Fruit fly (Drosophila melanogaster) whole organism, embryonic: ENCODE results near the gene CG6739.
A peak's percentile ranks its signal among the peaks of the same experiment; 100 is the strongest.

ENCODE experiments used
- Aef1 ChIP-seq: fragments of 200-800 bp; sonication (Bioruptor generic); IDR thresholded peaks from 3 replicates; pipeline ENCODE4 v1.3.6; 2022; ENCODE audit warnings: missing biosample characterization, missing genetic modification characterization
- Asciz ChIP-seq: fragments of 200-800 bp; sonication (Bioruptor generic); optimal IDR thresholded peaks from 2 replicates; lab custom pipeline; 2017; ENCODE audit warnings: missing biosample characterization, mild to moderate bottlenecking, missing genetic modification characterization, missing genetic modification reagents
- Awh ChIP-seq: fragments of 200-800 bp; sonication (Bioruptor generic); IDR thresholded peaks from 2 replicates; pipeline ENCODE4, ENCODE4 v1.3.6; 2022; ENCODE audit warnings: missing biosample characterization, missing genetic modification characterization
- CG10267 ChIP-seq: fragments of 200-800 bp; sonication (Bioruptor generic); optimal IDR thresholded peaks from 2 replicates; lab custom pipeline; 2018; ENCODE audit warnings: missing biosample characterization, mild to moderate bottlenecking, missing genetic modification characterization, moderate library complexity
- CG10274 ChIP-seq: fragments of 200-800 bp; sonication (Bioruptor generic); optimal IDR thresholded peaks from 3 replicates; lab custom pipeline; 2017; ENCODE audit warnings: missing biosample characterization, mild to moderate bottlenecking, missing genetic modification characterization
- CG11456 ChIP-seq: fragments of 200-800 bp; sonication (Bioruptor generic); IDR thresholded peaks from 3 replicates; pipeline ENCODE4 v1.3.6; 2022; ENCODE audit warnings: missing biosample characterization, missing genetic modification characterization
- CG11696 ChIP-seq: fragments of 200-800 bp; sonication (Bioruptor generic); IDR thresholded peaks from 2 replicates; pipeline ENCODE4 v1.3.6; 2022; ENCODE audit warnings: missing biosample characterization, missing genetic modification characterization
- CG1233 ChIP-seq: fragments of 200-800 bp; sonication (Bioruptor generic); optimal IDR thresholded peaks from 4 replicates; lab custom pipeline; 2018; ENCODE audit warnings: missing biosample characterization, mild to moderate bottlenecking, missing genetic modification characterization
- CG13624 ChIP-seq: fragments of 200-800 bp; sonication (Bioruptor generic); optimal IDR thresholded peaks from 2 replicates; lab custom pipeline; 2016; ENCODE audit warnings: missing biosample characterization, missing genetic modification characterization
- CG15073 ChIP-seq: fragments of 200-800 bp; sonication (Bioruptor generic); optimal IDR thresholded peaks from 2 replicates; lab custom pipeline; 2016; ENCODE audit warnings: missing biosample characterization, missing genetic modification characterization
- CG1603 ChIP-seq: fragments of 200-800 bp; sonication (Bioruptor generic); optimal IDR thresholded peaks from 2 replicates; lab custom pipeline; 2019; ENCODE audit warnings: missing biosample characterization, mild to moderate bottlenecking, missing genetic modification characterization, moderate library complexity
- CG16779 ChIP-seq: fragments of 200-800 bp; sonication (Bioruptor generic); IDR thresholded peaks from 2 replicates; pipeline ENCODE4 v1.3.6; 2022; ENCODE audit warnings: missing biosample characterization, missing genetic modification characterization
- CG17361 ChIP-seq: fragments of 200-800 bp; sonication (Bioruptor generic); IDR thresholded peaks from 3 replicates; pipeline ENCODE4 v1.3.6; 2022; ENCODE audit warnings: missing biosample characterization, missing genetic modification characterization
- CG18764 ChIP-seq: fragments of 200-800 bp; sonication (Bioruptor generic); optimal IDR thresholded peaks from 3 replicates; lab custom pipeline; 2016; ENCODE audit warnings: missing biosample characterization, missing genetic modification characterization
- CG2120 ChIP-seq: fragments of 200-800 bp; sonication (Bioruptor generic); optimal IDR thresholded peaks from 3 replicates; lab custom pipeline; 2016; ENCODE audit warnings: missing biosample characterization, missing genetic modification characterization
- CG2199 ChIP-seq: fragments of 200-800 bp; sonication (Bioruptor generic); IDR thresholded peaks from 3 replicates; pipeline ENCODE4 v1.3.6; 2022; ENCODE audit warnings: missing biosample characterization, missing genetic modification characterization
- CG31441 ChIP-seq: fragments of 200-800 bp; sonication (Bioruptor generic); IDR thresholded peaks from 2 replicates; pipeline ENCODE4 v1.3.6; 2022; ENCODE audit warnings: missing biosample characterization, missing genetic modification characterization
- CG32772 ChIP-seq: fragments of 200-800 bp; sonication (Bioruptor generic); IDR thresholded peaks from 2 replicates; pipeline ENCODE4 v1.3.6; 2022; ENCODE audit warnings: missing biosample characterization, missing genetic modification characterization
- CG3838 ChIP-seq: fragments of 200-800 bp; sonication (Bioruptor generic); optimal IDR thresholded peaks from 3 replicates; lab custom pipeline; 2016; ENCODE audit warnings: missing biosample characterization, missing genetic modification characterization
- CG4424 ChIP-seq: fragments of 200-800 bp; sonication (Bioruptor generic); optimal IDR thresholded peaks from 3 replicates; lab custom pipeline; 2016; ENCODE audit warnings: missing biosample characterization, missing genetic modification characterization
- CG8478 ChIP-seq: fragments of >200 bp; optimal IDR thresholded peaks from 2 replicates; lab custom pipeline; 2018
- CG9609 ChIP-seq: fragments of 200-800 bp; sonication (Bioruptor generic); optimal IDR thresholded peaks from 3 replicates; lab custom pipeline; 2016; ENCODE audit warnings: missing biosample characterization, missing genetic modification characterization
- CG9876 ChIP-seq: fragments of 200-800 bp; sonication (Bioruptor generic); optimal IDR thresholded peaks from 2 replicates; lab custom pipeline; 2016; ENCODE audit warnings: missing biosample characterization, missing genetic modification characterization
- Camta ChIP-seq: fragments of 200-800 bp; sonication (Bioruptor generic); optimal IDR thresholded peaks from 2 replicates; lab custom pipeline; 2016; ENCODE audit warnings: missing biosample characterization, missing genetic modification characterization
- Dbx ChIP-seq: fragments of 200-800 bp; sonication (Bioruptor generic); IDR thresholded peaks from 3 replicates; pipeline ENCODE4 v1.3.6; 2022; ENCODE audit warnings: missing biosample characterization, missing genetic modification characterization
- Deaf1 ChIP-seq: fragments of 200-800 bp; optimal IDR thresholded peaks from 3 replicates; lab custom pipeline; 2019; ENCODE audit warnings: missing biosample characterization, mild to moderate bottlenecking, missing genetic modification characterization, moderate library complexity
- E2f1 ChIP-seq: fragments of 200-800 bp; sonication (Bioruptor generic); IDR thresholded peaks from 2 replicates; pipeline ENCODE4 v1.3.6; 2022; ENCODE audit warnings: missing biosample characterization, missing genetic modification characterization
- ERR ChIP-seq: fragments of 200-800 bp; sonication (Bioruptor generic); optimal IDR thresholded peaks from 2 replicates; lab custom pipeline; 2016; ENCODE audit warnings: missing biosample characterization, missing genetic modification characterization
- Fer3 ChIP-seq: fragments of 200-800 bp; sonication (Bioruptor generic); optimal IDR thresholded peaks from 2 replicates; lab custom pipeline; 2018; ENCODE audit warnings: missing biosample characterization, mild to moderate bottlenecking, missing genetic modification characterization, moderate library complexity
- HmgD ChIP-seq: fragments of 200-800 bp; sonication (Bioruptor generic); optimal IDR thresholded peaks from 3 replicates; lab custom pipeline; 2016; ENCODE audit warnings: missing biosample characterization, missing genetic modification characterization
- Jarid2 ChIP-seq: fragments of 200-800 bp; sonication (Bioruptor generic); optimal IDR thresholded peaks from 3 replicates; lab custom pipeline; 2017; ENCODE audit warnings: mild to moderate bottlenecking, missing biosample characterization, missing genetic modification reagents, missing genetic modification characterization
- Meics ChIP-seq: fragments of 200-800 bp; sonication (Bioruptor generic); optimal IDR thresholded peaks from 2 replicates; lab custom pipeline; 2017; ENCODE audit warnings: missing biosample characterization, mild to moderate bottlenecking, missing genetic modification characterization
- NfI ChIP-seq: fragments of 200-800 bp; sonication (Bioruptor generic); optimal IDR thresholded peaks from 3 replicates; lab custom pipeline; 2018; ENCODE audit warnings: missing biosample characterization, mild to moderate bottlenecking, missing genetic modification characterization, moderate library complexity
- Ptx1 ChIP-seq: fragments of 200-800 bp; sonication (Bioruptor generic); IDR thresholded peaks from 2 replicates; pipeline ENCODE4 v1.3.6; 2022; ENCODE audit warnings: missing biosample characterization, missing genetic modification characterization
- Rx ChIP-seq: fragments of 200-800 bp; sonication (Bioruptor generic); IDR thresholded peaks from 2 replicates; pipeline ENCODE4 v1.3.6; 2022; ENCODE audit warnings: missing biosample characterization, missing genetic modification characterization
- Stat92E ChIP-seq, 3 experiments: fragments of >200 bp in 2 of 3; fragments of 200-800 bp in 1 of 3; sonication (Bioruptor generic) in 1 of 3; optimal IDR thresholded peaks; 2 replicates each; lab custom pipeline; 2017 to 2019; ENCODE audit warnings: missing biosample characterization in 3 of 3, missing genetic modification characterization in 3 of 3, mild to moderate bottlenecking in 1 of 3, moderate library complexity in 1 of 3
- bab2 ChIP-seq: fragments of 200-800 bp; sonication (Bioruptor generic); optimal IDR thresholded peaks from 2 replicates; lab custom pipeline; 2016; ENCODE audit warnings: missing biosample characterization, missing genetic modification characterization
- caup ChIP-seq: fragments of 200-800 bp; sonication (Bioruptor generic); optimal IDR thresholded peaks from 3 replicates; lab custom pipeline; 2017; ENCODE audit warnings: missing biosample characterization, mild to moderate bottlenecking, missing genetic modification characterization, moderate library complexity; ENCODE audit not compliant: severe bottlenecking
- chinmo ChIP-seq: fragments of 200-800 bp; sonication (Bioruptor generic); IDR thresholded peaks from 4 replicates; pipeline ENCODE4 v1.3.6; 2022; ENCODE audit warnings: missing biosample characterization, missing genetic modification characterization; ENCODE audit not compliant: partially characterized antibody
- dysf ChIP-seq: fragments of 200-800 bp; sonication (Bioruptor generic); IDR thresholded peaks from 3 replicates; pipeline ENCODE4 v1.3.6; 2022; ENCODE audit warnings: missing biosample characterization, missing genetic modification characterization
- grn ChIP-seq: fragments of 200-800 bp; sonication (Bioruptor generic); optimal IDR thresholded peaks from 3 replicates; lab custom pipeline; 2017; ENCODE audit warnings: missing biosample characterization, missing genetic modification characterization
- jing ChIP-seq: fragments of 200-800 bp; sonication (Bioruptor generic); optimal IDR thresholded peaks from 2 replicates; lab custom pipeline; 2018; ENCODE audit warnings: missing biosample characterization, mild to moderate bottlenecking, missing genetic modification characterization
- luna ChIP-seq: fragments of 200-800 bp; sonication (Bioruptor generic); optimal IDR thresholded peaks from 2 replicates; lab custom pipeline; 2016; ENCODE audit warnings: missing biosample characterization, missing genetic modification characterization
- mam ChIP-seq: fragments of 200-800 bp; sonication (Bioruptor generic); optimal IDR thresholded peaks from 3 replicates; lab custom pipeline; 2016; ENCODE audit warnings: missing biosample characterization, missing genetic modification characterization
- pb ChIP-seq: fragments of 200-800 bp; sonication (Bioruptor generic); optimal IDR thresholded peaks from 3 replicates; lab custom pipeline; 2016; ENCODE audit warnings: missing biosample characterization, missing genetic modification characterization
- prd ChIP-seq, 3 experiments: fragments of >200 bp in 2 of 3; fragments of 200-800 bp in 1 of 3; sonication (Bioruptor generic) in 1 of 3; optimal IDR thresholded peaks in 2 of 3; IDR thresholded peaks in 1 of 3; 2 replicates in 2 of 3; 3 replicates in 1 of 3; pipeline versions ENCODE4 v1.3.6 to Lab custom; 2017 to 2022; ENCODE audit warnings: missing biosample characterization in 1 of 3, missing genetic modification characterization in 1 of 3
- pum ChIP-seq: fragments of 200-800 bp; sonication (Bioruptor generic); optimal IDR thresholded peaks from 2 replicates; lab custom pipeline; 2016; ENCODE audit warnings: missing biosample characterization, missing genetic modification characterization
- ro ChIP-seq: fragments of 200-800 bp; sonication (Bioruptor generic); IDR thresholded peaks from 2 replicates; pipeline ENCODE4 v1.3.6; 2022; ENCODE audit warnings: missing biosample characterization, missing genetic modification characterization
- sqz ChIP-seq: fragments of 200-800 bp; sonication (Bioruptor generic); optimal IDR thresholded peaks from 3 replicates; lab custom pipeline; 2018; ENCODE audit warnings: missing biosample characterization, mild to moderate bottlenecking, missing genetic modification characterization
- sr ChIP-seq: fragments of 200-800 bp; sonication (Bioruptor generic); IDR thresholded peaks from 3 replicates; pipeline ENCODE4 v1.3.6; 2022; ENCODE audit warnings: missing biosample characterization, missing genetic modification characterization
- unpg ChIP-seq: fragments of 200-800 bp; sonication (Bioruptor generic); optimal IDR thresholded peaks from 3 replicates; lab custom pipeline; 2018; ENCODE audit warnings: missing biosample characterization, mild to moderate bottlenecking, missing genetic modification characterization, moderate library complexity

The CG6739 gene

dm6 chr2L:7596862-7597261 is 11.3 kb upstream of the CG6739 start (continued):
- peak; percentile 28 for TF ChIP-seq CG15073 (GFP tag; lab: Kevin White, UChicago)
- TF ChIP-seq Camta (GFP tag; lab: Kevin White, UChicago), result peak; percentile 83
- peak; percentile 92 for TF ChIP-seq CG4424 (GFP tag; lab: Kevin White, UChicago)
- peak; percentile 23 for TF ChIP-seq ERR (GFP tag; lab: Kevin White, UChicago)
- peak; percentile 45 for TF ChIP-seq mam
- peak; percentile 24; the same call in 1 of the 2 replicates for TF ChIP-seq ro (GFP tag; lab: Robert Waterston, UW)
- no peak for TF ChIP-seq CG2120 (GFP tag; lab: Kevin White, UChicago)
- TF ChIP-seq CG17361 (GFP tag; lab: Robert Waterston, UW), result peak; percentile 90
- TF ChIP-seq Ptx1 (GFP tag; lab: Robert Waterston, UW), result peak; percentile 80
- TF ChIP-seq CG16779, result no peak
- TF ChIP-seq CG1603 (tag; lab: Kevin White, UChicago), result peak; percentile 92
- TF ChIP-seq HmgD (GFP tag; lab: Kevin White, UChicago), result no peak
- TF ChIP-seq caup (GFP tag; lab: Kevin White, UChicago), result peak; percentile 25
- peak; percentile 9 for TF ChIP-seq Meics
- TF ChIP-seq prd (optimal IDR thresholded peaks at IDR 0.05; lab: Kevin White, UChicago), result no peak
- TF ChIP-seq prd (GFP tag; IDR thresholded peaks at IDR 0.05; lab: Robert Waterston, UW), result peak; percentile 93
- peak; percentile 32 for TF ChIP-seq Jarid2 (GFP tag; lab: Kevin White, UChicago)
- TF ChIP-seq NfI (GFP tag; lab: Kevin White, UChicago), result peak; percentile 52
- TF ChIP-seq CG9876 (GFP tag; lab: Kevin White, UChicago), result peak; percentile 34
- TF ChIP-seq luna, result no peak
- TF ChIP-seq Deaf1 (tag; lab: Kevin White, UChicago), result peak; percentile 23
- peak; percentile 65 for TF ChIP-seq pb (GFP tag; lab: Kevin White, UChicago)
- peak; percentile 42 for TF ChIP-seq Fer3
- TF ChIP-seq sr (GFP tag; lab: Robert Waterston, UW), result peak; percentile 46; the same call in 1 of the 3 replicates
- peak; percentile 51 for TF ChIP-seq CG10274 (GFP tag; lab: Kevin White, UChicago)
- TF ChIP-seq Awh (GFP tag; lab: Robert Waterston, UW), result peak; percentile 84
- TF ChIP-seq CG18764 (GFP tag; lab: Kevin White, UChicago), result peak; percentile 74
- TF ChIP-seq sqz (GFP tag; lab: Kevin White, UChicago), result peak; percentile 90
- TF ChIP-seq CG1233 (GFP tag; lab: Kevin White, UChicago), result peak; percentile 82
- peak; percentile 81 for TF ChIP-seq jing (GFP tag; lab: Kevin White, UChicago)
- TF ChIP-seq CG11696, result 0 out of 2 replicates have a peak, but pooled peaks have one; percentile 42
- TF ChIP-seq E2f1 (GFP tag; lab: Robert Waterston, UW), result peak; percentile 73
- TF ChIP-seq CG31441, result peak; percentile 89
- peak; percentile 87 for TF ChIP-seq bab2 (GFP tag; lab: Kevin White, UChicago)
- no peak for TF ChIP-seq chinmo (GFP tag; lab: Robert Waterston, UW)
- TF ChIP-seq CG10267 (tag; lab: Kevin White, UChicago), result peak; percentile 84
- TF ChIP-seq CG13624 (GFP tag; lab: Kevin White, UChicago), result peak; percentile 56
- TF ChIP-seq CG2199 (GFP tag; lab: Robert Waterston, UW), result peak; percentile 91
- peak; percentile 47 for TF ChIP-seq CG9609 (GFP tag; lab: Kevin White, UChicago)
- peak; percentile 53; the same call in 1 of the 3 replicates for TF ChIP-seq Aef1 (GFP tag; lab: Robert Waterston, UW)
- TF ChIP-seq CG11456, result 0 out of 3 replicates have a peak, but pooled peaks have one; percentile 67
- peak; percentile 70 for TF ChIP-seq grn
- TF ChIP-seq CG32772, result peak; percentile 88
- peak; percentile 71 for TF ChIP-seq Rx
- TF ChIP-seq CG3838 (GFP tag; lab: Kevin White, UChicago), result peak; percentile 31
- TF ChIP-seq pum, result peak; percentile 86
- peak; percentile 92 for TF ChIP-seq unpg (GFP tag; lab: Kevin White, UChicago)
- no peak for TF ChIP-seq CG8478 (lab: Kevin White, UChicago)
- TF ChIP-seq Stat92E (GFP tag; optimal IDR thresholded peaks at IDR 0.05; lab: Kevin White, UChicago), result peak in 1 of 3 experiments; percentile 85
- TF ChIP-seq Asciz (GFP tag; lab: Kevin White, UChicago), result peak; percentile 87
- peak; percentile 76 for TF ChIP-seq dysf (GFP tag; lab: Robert Waterston, UW)
- TF ChIP-seq Dbx (GFP tag; lab: Robert Waterston, UW), result no peak
